Fruit fly (Drosophila melanogaster) whole organism, embryonic: ENCODE data around the gene CG9886.

Experiments
- Awh ChIP-seq: fragments of 200-800 bp; sonication (Bioruptor generic); IDR thresholded peaks from 2 replicates; pipeline ENCODE4, ENCODE4 v1.3.6; 2022; ENCODE audit warnings: missing biosample characterization, missing genetic modification characterization
- Blimp-1 ChIP-seq: fragments of 200-800 bp; sonication (Bioruptor generic); optimal IDR thresholded peaks from 3 replicates; lab custom pipeline; 2018; ENCODE audit warnings: missing biosample characterization, missing genetic modification characterization, mild to moderate bottlenecking, moderate library complexity, missing genetic modification reagents
- CG12299 ChIP-seq: fragments of 200-800 bp; sonication (Bioruptor generic); optimal IDR thresholded peaks from 2 replicates; lab custom pipeline; 2018; ENCODE audit warnings: missing biosample characterization, mild to moderate bottlenecking, missing genetic modification characterization
- CG12659 ChIP-seq: fragments of 200-800 bp; sonication (Bioruptor generic); optimal IDR thresholded peaks from 3 replicates; lab custom pipeline; 2017; ENCODE audit warnings: mild to moderate bottlenecking, missing biosample characterization, missing genetic modification reagents, missing genetic modification characterization
- CG12942 ChIP-seq: fragments of 200-800 bp; sonication (Bioruptor generic); optimal IDR thresholded peaks from 3 replicates; lab custom pipeline; 2016; ENCODE audit warnings: missing biosample characterization, missing genetic modification characterization
- CG13775 ChIP-seq: fragments of 200-800 bp; sonication (Bioruptor generic); optimal IDR thresholded peaks from 3 replicates; lab custom pipeline; 2017; ENCODE audit warnings: missing biosample characterization, mild to moderate bottlenecking, missing genetic modification characterization
- CG1647 ChIP-seq: fragments of 200-800 bp; sonication (Bioruptor generic); optimal IDR thresholded peaks from 3 replicates; lab custom pipeline; 2016; ENCODE audit warnings: missing biosample characterization, missing genetic modification characterization
- CG17328 ChIP-seq: fragments of 200-800 bp; sonication (Bioruptor generic); IDR thresholded peaks from 2 replicates; pipeline ENCODE4 v1.3.6; 2022; ENCODE audit warnings: missing biosample characterization, missing genetic modification characterization
- CG17612 ChIP-seq: fragments of 200-800 bp; sonication (Bioruptor generic); IDR thresholded peaks from 2 replicates; pipeline ENCODE4 v1.3.6; 2022; ENCODE audit warnings: missing biosample characterization, missing genetic modification characterization
- CG18619 ChIP-seq: fragments of 200-800 bp; sonication (Bioruptor generic); optimal IDR thresholded peaks from 3 replicates; lab custom pipeline; 2017; ENCODE audit warnings: missing biosample characterization, mild to moderate bottlenecking, missing genetic modification characterization
- CG2875 ChIP-seq: fragments of 200-800 bp; sonication (Bioruptor generic); optimal IDR thresholded peaks from 2 replicates; lab custom pipeline; 2017; ENCODE audit warnings: missing biosample characterization, mild to moderate bottlenecking, missing genetic modification characterization, missing genetic modification reagents
- CG32767 ChIP-seq: fragments of 200-800 bp; sonication (Bioruptor generic); IDR thresholded peaks from 2 replicates; pipeline ENCODE4 v1.3.6; 2022; ENCODE audit warnings: missing biosample characterization, missing genetic modification characterization
- CG42726 ChIP-seq: fragments of 200-800 bp; sonication (Bioruptor generic); IDR thresholded peaks from 2 replicates; pipeline ENCODE4 v1.3.6; 2022; ENCODE audit warnings: missing biosample characterization, missing genetic modification characterization; ENCODE audit not compliant: partially characterized antibody
- CG4360 ChIP-seq: fragments of 200-800 bp; sonication (Bioruptor generic); IDR thresholded peaks from 2 replicates; pipeline ENCODE4 v1.3.6; 2022; ENCODE audit warnings: missing biosample characterization, missing genetic modification characterization
- CG5180 ChIP-seq: fragments of 200-800 bp; sonication (Bioruptor generic); optimal IDR thresholded peaks from 3 replicates; lab custom pipeline; 2017; ENCODE audit warnings: missing biosample characterization, missing genetic modification characterization, mild to moderate bottlenecking, moderate library complexity, missing genetic modification reagents
- CG6175 ChIP-seq: fragments of 200-800 bp; sonication (Bioruptor generic); IDR thresholded peaks from 3 replicates; pipeline ENCODE4 v1.3.6; 2022; ENCODE audit warnings: missing biosample characterization, missing genetic modification characterization
- CG6254 ChIP-seq: fragments of 200-800 bp; sonication (Bioruptor generic); optimal IDR thresholded peaks from 3 replicates; lab custom pipeline; 2017; ENCODE audit warnings: mild to moderate bottlenecking, missing biosample characterization, missing genetic modification reagents, missing genetic modification characterization
- CG8765 ChIP-seq: fragments of 200-800 bp; sonication (Bioruptor generic); IDR thresholded peaks from 2 replicates; pipeline ENCODE4 v1.3.6; 2022; ENCODE audit warnings: missing biosample characterization, missing genetic modification characterization
- CG9797 ChIP-seq: fragments of 200-800 bp; sonication (Bioruptor generic); optimal IDR thresholded peaks from 3 replicates; lab custom pipeline; 2018; ENCODE audit warnings: missing biosample characterization, mild to moderate bottlenecking, missing genetic modification characterization
- Dbx ChIP-seq: fragments of 200-800 bp; sonication (Bioruptor generic); IDR thresholded peaks from 3 replicates; pipeline ENCODE4 v1.3.6; 2022; ENCODE audit warnings: missing biosample characterization, missing genetic modification characterization
- Fer2 ChIP-seq: fragments of 200-800 bp; sonication (Bioruptor generic); optimal IDR thresholded peaks from 2 replicates; lab custom pipeline; 2018; ENCODE audit warnings: missing biosample characterization, mild to moderate bottlenecking, missing genetic modification characterization, moderate library complexity
- HLH54F ChIP-seq: fragments of 200-800 bp; sonication (Bioruptor generic); optimal IDR thresholded peaks from 3 replicates; lab custom pipeline; 2016; ENCODE audit warnings: missing biosample characterization, missing genetic modification characterization
- Oli ChIP-seq: fragments of 200-800 bp; sonication (Bioruptor generic); optimal IDR thresholded peaks from 2 replicates; lab custom pipeline; 2018; ENCODE audit warnings: missing biosample characterization, mild to moderate bottlenecking, missing genetic modification characterization, moderate library complexity
- Ptx1 ChIP-seq: fragments of 200-800 bp; sonication (Bioruptor generic); IDR thresholded peaks from 2 replicates; pipeline ENCODE4 v1.3.6; 2022; ENCODE audit warnings: missing biosample characterization, missing genetic modification characterization
- Six4 ChIP-seq: fragments of 200-800 bp; sonication (Bioruptor generic); optimal IDR thresholded peaks from 2 replicates; lab custom pipeline; 2016; ENCODE audit warnings: missing biosample characterization, missing genetic modification characterization
- Spps ChIP-seq: fragments of 200-800 bp; sonication (Bioruptor generic); optimal IDR thresholded peaks from 2 replicates; lab custom pipeline; 2018; ENCODE audit warnings: missing biosample characterization, mild to moderate bottlenecking, missing genetic modification characterization
- Stat92E ChIP-seq, 3 experiments: fragments of >200 bp in 2 of 3; fragments of 200-800 bp in 1 of 3; sonication (Bioruptor generic) in 1 of 3; optimal IDR thresholded peaks; 2 replicates each; lab custom pipeline; 2017 to 2019; ENCODE audit warnings: missing biosample characterization in 3 of 3, missing genetic modification characterization in 3 of 3, mild to moderate bottlenecking in 1 of 3, moderate library complexity in 1 of 3
- abd-A ChIP-seq: fragments of 200-800 bp; sonication (Bioruptor generic); optimal IDR thresholded peaks from 3 replicates; lab custom pipeline; 2019; ENCODE audit warnings: missing biosample characterization, mild to moderate bottlenecking, missing genetic modification characterization, moderate library complexity
- bab2 ChIP-seq: fragments of 200-800 bp; sonication (Bioruptor generic); optimal IDR thresholded peaks from 2 replicates; lab custom pipeline; 2016; ENCODE audit warnings: missing biosample characterization, missing genetic modification characterization
- crol ChIP-seq: fragments of 200-800 bp; sonication (Bioruptor generic); IDR thresholded peaks from 2 replicates; pipeline ENCODE4 v1.3.6; 2022; ENCODE audit warnings: missing biosample characterization, missing genetic modification characterization
- emc ChIP-seq: fragments of 200-800 bp; sonication (Bioruptor generic); optimal IDR thresholded peaks from 2 replicates; lab custom pipeline; 2016; ENCODE audit warnings: missing biosample characterization, missing genetic modification characterization
- eve ChIP-seq, 2 experiments: fragments of >200 bp; optimal IDR thresholded peaks; 2 replicates each; lab custom pipeline; 2017; ENCODE audit warnings: missing biosample characterization in 2 of 2, missing genetic modification characterization in 2 of 2
- fd3F ChIP-seq: fragments of 200-800 bp; sonication (Bioruptor generic); optimal IDR thresholded peaks from 2 replicates; lab custom pipeline; 2018; ENCODE audit warnings: missing biosample characterization, mild to moderate bottlenecking, missing genetic modification characterization, moderate library complexity
- fru ChIP-seq: fragments of >200 bp; optimal IDR thresholded peaks from 2 replicates; lab custom pipeline; 2017
- grn ChIP-seq: fragments of 200-800 bp; sonication (Bioruptor generic); optimal IDR thresholded peaks from 3 replicates; lab custom pipeline; 2017; ENCODE audit warnings: missing biosample characterization, missing genetic modification characterization
- gt ChIP-seq: fragments of 200-800 bp; sonication (Bioruptor generic); IDR thresholded peaks from 2 replicates; pipeline ENCODE4 v1.3.6; 2022; ENCODE audit warnings: missing biosample characterization, missing genetic modification characterization
- hbn ChIP-seq: fragments of 200-800 bp; sonication (Bioruptor generic); IDR thresholded peaks from 2 replicates; pipeline ENCODE4 v1.3.6; 2022; ENCODE audit warnings: missing biosample characterization, missing genetic modification characterization; ENCODE audit not compliant: partially characterized antibody
- ind ChIP-seq: fragments of 200-800 bp; sonication (Bioruptor generic); optimal IDR thresholded peaks from 3 replicates; lab custom pipeline; 2016; ENCODE audit warnings: missing biosample characterization, missing genetic modification characterization
- lilli ChIP-seq: fragments of 200-800 bp; sonication (Bioruptor generic); optimal IDR thresholded peaks from 3 replicates; lab custom pipeline; 2016; ENCODE audit warnings: missing biosample characterization, missing genetic modification characterization
- mirr ChIP-seq: fragments of 200-800 bp; sonication (Bioruptor generic); optimal IDR thresholded peaks from 3 replicates; lab custom pipeline; 2018; ENCODE audit warnings: missing biosample characterization, mild to moderate bottlenecking, missing genetic modification characterization
- nerfin-1 ChIP-seq: fragments of 200-800 bp; sonication (Bioruptor generic); optimal IDR thresholded peaks from 3 replicates; lab custom pipeline; 2019; ENCODE audit warnings: missing biosample characterization, mild to moderate bottlenecking, missing genetic modification characterization, moderate library complexity
- oc ChIP-seq: fragments of 200-800 bp; sonication (Bioruptor generic); optimal IDR thresholded peaks from 2 replicates; lab custom pipeline; 2018; ENCODE audit warnings: missing biosample characterization, mild to moderate bottlenecking, missing genetic modification characterization, moderate library complexity
- pfk ChIP-seq: fragments of 200-800 bp; sonication (Bioruptor generic); optimal IDR thresholded peaks from 2 replicates; lab custom pipeline; 2018; ENCODE audit warnings: missing biosample characterization, mild to moderate bottlenecking, missing genetic modification characterization, moderate library complexity
- pzg ChIP-seq: fragments of 200-800 bp; sonication (Bioruptor generic); optimal IDR thresholded peaks from 3 replicates; lab custom pipeline; 2018; ENCODE audit warnings: missing biosample characterization, mild to moderate bottlenecking, missing genetic modification characterization, moderate library complexity
- shn ChIP-seq: fragments of 200-800 bp; sonication (Bioruptor generic); optimal IDR thresholded peaks from 3 replicates; lab custom pipeline; 2016; ENCODE audit warnings: missing biosample characterization, missing genetic modification characterization
- slou ChIP-seq: fragments of 200-800 bp; sonication (Bioruptor generic); optimal IDR thresholded peaks from 3 replicates; lab custom pipeline; 2016; ENCODE audit warnings: missing biosample characterization, missing genetic modification characterization
- tx ChIP-seq: fragments of 200-800 bp; sonication (Bioruptor generic); optimal IDR thresholded peaks from 2 replicates; lab custom pipeline; 2016; ENCODE audit warnings: missing biosample characterization, missing genetic modification characterization
- wor ChIP-seq: fragments of 200-800 bp; sonication (Bioruptor generic); IDR thresholded peaks from 2 replicates; pipeline ENCODE4 v1.3.6; 2022; ENCODE audit warnings: missing biosample characterization, missing genetic modification characterization
- zen ChIP-seq: fragments of 200-800 bp; sonication (Bioruptor generic); optimal IDR thresholded peaks from 3 replicates; lab custom pipeline; 2018; ENCODE audit warnings: missing biosample characterization, mild to moderate bottlenecking, missing genetic modification characterization, moderate library complexity
- zf30C ChIP-seq: fragments of 200-800 bp; sonication (Bioruptor generic); optimal IDR thresholded peaks from 3 replicates; lab custom pipeline; 2018; ENCODE audit warnings: missing biosample characterization, mild to moderate bottlenecking, missing genetic modification characterization
- zfh2 ChIP-seq: fragments of 200-800 bp; sonication (Bioruptor generic); optimal IDR thresholded peaks from 2 replicates; lab custom pipeline; 2016; ENCODE audit warnings: missing biosample characterization, missing genetic modification characterization

The CG9886 gene

DNA sequence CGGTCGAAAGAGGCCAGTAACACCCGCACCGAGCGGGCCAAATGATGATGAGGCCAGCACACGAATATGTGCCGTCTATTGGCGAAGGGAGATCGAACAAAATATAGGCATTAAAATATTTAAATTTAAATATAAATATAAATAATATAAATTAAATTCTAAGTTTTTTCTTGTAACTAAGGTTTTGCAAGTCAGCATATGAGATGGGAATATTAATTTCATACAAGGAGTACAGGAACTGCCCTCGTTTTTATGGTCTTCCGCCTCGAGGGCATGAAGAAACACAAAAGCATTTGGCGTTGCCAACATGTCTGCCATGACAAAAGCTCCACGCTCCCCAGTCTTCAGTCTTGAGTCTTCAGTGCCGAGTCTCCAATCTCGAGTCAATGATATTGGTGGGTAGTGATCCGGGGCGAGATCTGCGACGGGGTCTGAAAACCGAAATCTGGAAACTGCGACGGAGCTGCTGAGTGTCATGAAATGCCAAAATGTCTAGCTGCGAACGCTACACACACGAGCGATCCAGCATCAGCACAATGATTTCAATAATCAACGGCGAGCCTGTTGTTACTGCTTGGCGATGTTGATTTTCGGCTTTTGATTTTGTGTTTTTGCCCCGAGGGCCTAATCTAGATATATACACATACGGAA lies 47.2 kb downstream of the CG9886 start (continued):
- TF ChIP-seq Ptx1 (GFP tag; lab: Robert Waterston, UW) (peak; percentile 59), fd3F (peak; percentile 32), Awh (GFP tag; lab: Robert Waterston, UW) (no peak), oc (tag; lab: Kevin White, UChicago) (no peak), wor (no peak; the same call in 1 of the 2 replicates), abd-A (tag; lab: Kevin White, UChicago) (no peak), Spps (tag; lab: Kevin White, UChicago) (no peak), tx (GFP tag; lab: Kevin White, UChicago) (no peak), CG2875 (GFP tag; lab: Kevin White, UChicago) (no peak), pfk (GFP tag; lab: Kevin White, UChicago) (no peak), CG17328 (GFP tag; lab: Robert Waterston, UW) (0 out of 2 replicates have a peak, but pooled peaks have one; percentile 28), Stat92E (GFP tag; optimal IDR thresholded peaks at IDR 0.05; lab: Kevin White, UChicago) (no peak), slou (GFP tag; lab: Kevin White, UChicago) (no peak), CG9797 (GFP tag; lab: Kevin White, UChicago) (no peak), gt (GFP tag; lab: Robert Waterston, UW) (no peak), CG32767 (GFP tag; lab: Robert Waterston, UW) (no peak), CG12942 (GFP tag; lab: Kevin White, UChicago) (no peak), CG17612 (GFP tag; lab: Robert Waterston, UW) (no peak), Six4 (GFP tag; lab: Kevin White, UChicago) (no peak), CG13775 (no peak), CG42726 (GFP tag; lab: Robert Waterston, UW) (no peak), eve (GFP tag; optimal IDR thresholded peaks at IDR 0.05; lab: Kevin White, UChicago) (no peak), zfh2 (GFP tag; lab: Kevin White, UChicago) (no peak), crol (GFP tag; lab: Robert Waterston, UW) (no peak), Dbx (GFP tag; lab: Robert Waterston, UW) (peak; percentile 50; the same call in 1 of the 3 replicates), pzg (GFP tag; lab: Kevin White, UChicago) (no peak), nerfin-1 (tag; lab: Kevin White, UChicago) (no peak), CG1647 (no peak), Oli (peak; percentile 44), ind (GFP tag; lab: Kevin White, UChicago) (peak; percentile 11), CG12659 (GFP tag; lab: Kevin White, UChicago) (peak; percentile 11), CG6254 (GFP tag; lab: Kevin White, UChicago) (no peak), CG8765 (GFP tag; lab: Robert Waterston, UW) (no peak), shn (GFP tag; lab: Kevin White, UChicago) (no peak), grn (GFP tag; lab: Kevin White, UChicago) (no peak), bab2 (no peak), Blimp-1 (GFP tag; lab: Kevin White, UChicago) (no peak), mirr (GFP tag; lab: Kevin White, UChicago) (no peak), HLH54F (GFP tag; lab: Kevin White, UChicago) (no peak), CG12299 (no peak), CG6175 (GFP tag; lab: Robert Waterston, UW) (0 out of 3 replicates have a peak, but pooled peaks have one; percentile 7), CG4360 (GFP tag; lab: Robert Waterston, UW) (no peak), CG5180 (no peak), Fer2 (tag; lab: Kevin White, UChicago) (no peak), zf30C (GFP tag; lab: Kevin White, UChicago) (no peak), emc (no peak), CG18619 (GFP tag; lab: Kevin White, UChicago) (no peak), lilli (GFP tag; lab: Kevin White, UChicago) (no peak), zen (tag; lab: Kevin White, UChicago) (no peak), fru (lab: Kevin White, UChicago) (no peak), hbn (no peak)
